Worm (Caenorhabditis elegans): ENCODE data around the gene C13A2.3.

DNA sequence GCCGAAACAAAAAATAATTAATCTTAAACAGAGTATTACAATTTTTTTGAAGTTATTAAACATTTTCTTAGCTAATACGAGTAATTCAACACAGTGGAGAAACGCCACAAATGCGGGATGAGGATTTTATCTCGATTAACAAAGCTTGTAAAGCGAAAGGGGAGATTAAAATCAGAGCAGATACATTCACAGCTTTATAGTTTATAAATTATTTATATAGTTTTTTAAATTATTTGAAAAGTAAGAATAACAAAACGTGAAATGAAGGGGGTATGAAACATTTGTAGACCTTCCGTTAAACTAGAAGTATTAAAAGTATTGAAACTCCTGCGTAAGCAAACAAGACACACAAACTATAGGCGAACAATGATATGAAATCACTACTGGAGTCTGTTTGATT, 27.0 kb upstream of the C13A2.3 start, which contains the start of gene C05C8.8:
- no peak for TF ChIP-seq dao-5 (tag; optimal IDR thresholded peaks at IDR 0.05)
- TF ChIP-seq W03F9.2 (tag; optimal IDR thresholded peaks at IDR 0.05), result no peak
- no peak for TF ChIP-seq him-1 (tag; optimal IDR thresholded peaks at IDR 0.05)

Data from whole organism, L4/young adult.